Fruit fly (Drosophila melanogaster): Measurements from ENCODE around the gene CG33301.

DNA sequence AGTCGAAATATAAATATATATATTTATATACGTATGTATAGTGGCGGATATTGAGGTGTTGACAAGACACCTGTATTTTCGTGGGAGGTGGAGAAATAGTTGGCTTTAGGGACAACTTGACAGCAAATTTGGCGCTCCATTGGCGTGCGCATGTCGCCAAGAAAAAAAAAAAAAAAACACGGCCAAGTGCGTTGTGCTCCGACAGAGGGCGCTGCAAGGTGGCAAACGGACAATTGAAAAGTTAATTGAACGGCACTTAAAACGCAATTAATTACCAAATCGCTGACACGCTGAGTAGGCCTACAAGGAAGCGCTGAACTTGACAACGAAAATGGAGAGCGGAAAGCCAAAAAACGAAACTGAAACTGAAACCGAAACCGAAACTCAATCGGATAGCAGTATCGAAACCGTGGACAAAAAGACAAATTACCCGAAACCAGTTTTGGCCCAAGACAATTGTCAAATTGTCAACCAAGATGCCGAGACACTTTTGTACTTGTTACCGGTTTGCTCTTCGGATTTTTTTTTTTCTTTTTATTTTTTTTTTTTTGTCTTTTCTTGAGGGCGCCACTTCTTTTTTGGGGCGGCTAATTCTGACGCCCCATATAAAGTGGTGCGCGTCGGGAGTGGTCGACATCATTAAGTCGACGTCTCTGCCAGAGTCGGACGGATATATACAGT is 4.3 kb downstream of the CG33301 start, which contains the start of gene Cpr31A:
- TF ChIP-seq Snoo (tag; optimal IDR thresholded peaks at IDR 0.05) (no peak), gl (tag; optimal IDR thresholded peaks at IDR 0.05) (no peak), CG32121 (GFP tag; IDR thresholded peaks at IDR 0.05) (no peak), CG4496 (GFP tag; IDR thresholded peaks at IDR 0.05) (no peak), CG9948 (tag; optimal IDR thresholded peaks at IDR 0.05) (no peak), CG17806 (tag; optimal IDR thresholded peaks at IDR 0.05) (no peak), rn (GFP tag; IDR thresholded peaks at IDR 0.05) (no peak), CG34367 (tag; optimal IDR thresholded peaks at IDR 0.05) (no peak), Ets98B (GFP tag; IDR thresholded peaks at IDR 0.05) (no peak)

All from whole organism, pupa.